Fruit fly (Drosophila melanogaster): Measurements from ENCODE around the gene x16.

Gene x16

DNA sequence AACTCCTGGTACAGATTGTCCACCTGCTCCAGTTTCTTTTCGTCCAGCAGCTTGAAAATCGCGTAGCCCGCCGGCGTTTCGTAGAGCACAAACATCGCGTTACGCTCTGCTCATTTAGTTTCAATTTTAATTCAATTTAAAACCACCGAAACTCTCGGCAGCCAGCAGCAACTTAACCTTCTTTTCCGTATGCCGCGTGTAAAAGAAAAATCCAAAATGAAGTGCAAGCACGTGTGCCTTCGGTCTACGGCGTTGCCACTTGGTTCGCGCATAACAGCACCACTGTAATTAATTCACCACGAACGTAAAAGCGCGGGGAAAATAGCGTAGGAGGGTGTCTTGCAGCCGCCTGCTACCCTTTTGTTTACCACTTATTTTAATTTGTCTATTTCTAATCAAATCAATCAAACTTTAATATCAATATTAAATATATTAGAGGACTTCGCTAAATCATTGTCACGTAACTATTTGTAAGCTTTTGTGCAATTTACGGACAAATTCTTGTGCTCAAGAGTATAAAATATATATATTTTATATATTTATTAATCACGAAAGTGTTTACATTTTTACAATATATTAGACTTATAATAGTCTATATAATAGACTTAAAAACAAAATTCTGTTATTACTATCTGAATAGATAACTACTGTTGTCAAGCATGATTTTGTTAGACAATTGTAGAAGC lies 1.4 kb downstream of the x16 start, which contains the start of gene nop5 (continued):
- TF ChIP-seq Xbp1 (GFP tag; optimal IDR thresholded peaks at IDR 0.05): peak; percentile 60
- TF ChIP-seq cato (GFP tag; optimal IDR thresholded peaks at IDR 0.05; ENCODE audit: borderline replicate concordance): no peak
- peak; percentile 55 for TF ChIP-seq CG6254 (GFP tag; optimal IDR thresholded peaks at IDR 0.05)
- peak; percentile 79 for TF ChIP-seq CG6765 (GFP tag; optimal IDR thresholded peaks at IDR 0.05)
- TF ChIP-seq mirr (GFP tag; optimal IDR thresholded peaks at IDR 0.05): no peak
- no peak for TF ChIP-seq Bdp1 (GFP tag; optimal IDR thresholded peaks at IDR 0.05)
- no peak for TF ChIP-seq CG7839 (tag; optimal IDR thresholded peaks at IDR 0.05)
- peak; percentile 38 for TF ChIP-seq unpg (GFP tag; optimal IDR thresholded peaks at IDR 0.05)
- peak; percentile 33 for TF ChIP-seq kah (GFP tag; optimal IDR thresholded peaks at IDR 0.05)
- TF ChIP-seq org-1 (GFP tag; optimal IDR thresholded peaks at IDR 0.05): peak; percentile 34
- TF ChIP-seq CG13775 (GFP tag; optimal IDR thresholded peaks at IDR 0.05): peak; percentile 73
- no peak for TF ChIP-seq CG31388 (GFP tag; optimal IDR thresholded peaks at IDR 0.05)
- TF ChIP-seq Hmx (GFP tag; optimal IDR thresholded peaks at IDR 0.05): no peak
- TF ChIP-seq CG12659 (GFP tag; optimal IDR thresholded peaks at IDR 0.05): peak; percentile 85
- peak; percentile 78 for TF ChIP-seq HHEX (GFP tag; optimal IDR thresholded peaks at IDR 0.05)
- TF ChIP-seq ci (GFP tag; IDR thresholded peaks at IDR 0.05): peak; percentile 53; the same call in 2 of the 3 replicates
- peak; percentile 44 for TF ChIP-seq sd (tag; optimal IDR thresholded peaks at IDR 0.05)
- no peak for TF ChIP-seq disco-r (GFP tag; optimal IDR thresholded peaks at IDR 0.05)
- TF ChIP-seq tup (GFP tag; optimal IDR thresholded peaks at IDR 0.05): no peak
- TF ChIP-seq CG12299 (tag; optimal IDR thresholded peaks at IDR 0.05): peak; percentile 19
- TF ChIP-seq CG7556 (GFP tag; optimal IDR thresholded peaks at IDR 0.05): peak; percentile 84
- TF ChIP-seq CG4707 (GFP tag; optimal IDR thresholded peaks at IDR 0.05): no peak
- TF ChIP-seq pzg (GFP tag; optimal IDR thresholded peaks at IDR 0.05): peak; percentile 47
- TF ChIP-seq dimm (GFP tag; IDR thresholded peaks at IDR 0.05): no peak
- TF ChIP-seq nerfin-2 (GFP tag; IDR thresholded peaks at IDR 0.05; ENCODE audit: partially characterized antibody): no peak
- peak; percentile 74 for TF ChIP-seq CG33557 (GFP tag; optimal IDR thresholded peaks at IDR 0.05)
- peak; percentile 69 for TF ChIP-seq phol (tag; optimal IDR thresholded peaks at IDR 0.05)
- peak; percentile 43; the same call in 1 of the 2 replicates for TF ChIP-seq Rfx (GFP tag; IDR thresholded peaks at IDR 0.05)
- peak; percentile 92 for TF ChIP-seq CG17361 (GFP tag; IDR thresholded peaks at IDR 0.05)
- peak; percentile 56 for TF ChIP-seq Fer3 (tag; optimal IDR thresholded peaks at IDR 0.05)
- no peak for TF ChIP-seq prd (optimal IDR thresholded peaks at IDR 0.05)
- peak; percentile 37; the same call in 1 of the 3 replicates for TF ChIP-seq prd (GFP tag; IDR thresholded peaks at IDR 0.05)
- peak; percentile 78 for TF ChIP-seq CG17829 (tag; optimal IDR thresholded peaks at IDR 0.05)
- TF ChIP-seq pros (GFP tag; optimal IDR thresholded peaks at IDR 0.05): peak; percentile 37
- TF ChIP-seq run (tag; optimal IDR thresholded peaks at IDR 0.05): no peak
- no peak for TF ChIP-seq Hr51 (GFP tag; optimal IDR thresholded peaks at IDR 0.05)

- TF ChIP-seq zfh1 (GFP tag; IDR thresholded peaks at IDR 0.05) (0 out of 3 replicates have a peak, but pooled peaks have one; percentile 12), gt (GFP tag; IDR thresholded peaks at IDR 0.05) (no peak)
Observed at dm6 chr2L:6916345-6916744, 3.7 kb downstream of the x16 start, which contains the start of gene CG32829. CG32829 (minus strand) TSS chr2L:6916445.

Data from whole organism, embryonic.